Fruit fly (Drosophila melanogaster): ENCODE measurements around the gene ppk.
A peak's percentile ranks its signal among the peaks of the same experiment; 100 is the strongest.

The ppk gene

dm6 chr2L:14381072-14381471, at the start of gene ppk:
TSS of gene ppk (minus strand) at chr2L:14381172.
- TF ChIP-seq pdm3 (GFP tag; optimal IDR thresholded peaks at IDR 0.05) (no peak), CG16779 (tag; optimal IDR thresholded peaks at IDR 0.05) (no peak), CG8319 (GFP tag; optimal IDR thresholded peaks at IDR 0.05) (no peak), dac (GFP tag; optimal IDR thresholded peaks at IDR 0.05) (no peak), Smox (GFP tag; optimal IDR thresholded peaks at IDR 0.05) (no peak), Eip93F (GFP tag; optimal IDR thresholded peaks at IDR 0.05) (no peak), acj6 (GFP tag; optimal IDR thresholded peaks at IDR 0.05) (no peak), ss (GFP tag; optimal IDR thresholded peaks at IDR 0.05) (no peak), CG10631 (GFP tag; optimal IDR thresholded peaks at IDR 0.05) (no peak), achi (GFP tag; optimal IDR thresholded peaks at IDR 0.05) (no peak), CG34406 (GFP tag; optimal IDR thresholded peaks at IDR 0.05) (no peak), CG6792 (GFP tag; optimal IDR thresholded peaks at IDR 0.05) (no peak), CG11294 (GFP tag; IDR thresholded peaks at IDR 0.05) (no peak), vri (GFP tag; optimal IDR thresholded peaks at IDR 0.05) (no peak)

- TF ChIP-seq fkh (GFP tag; optimal IDR thresholded peaks at IDR 0.05) (peak; percentile 35), CG6163 (GFP tag; IDR thresholded peaks at IDR 0.05) (0 out of 3 replicates have a peak, but pooled peaks have one; percentile 23), spab (GFP tag; optimal IDR thresholded peaks at IDR 0.05) (no peak)
Measured at dm6 chr2L:14430138-14430815, 49.3 kb upstream of the ppk start.

dm6 chr2L:14425089-14425488, 44.1 kb upstream of the ppk start, which contains the start of gene Cpr35B:
TSS of gene Cpr35B (minus strand) at chr2L:14425189.
- TF ChIP-seq CG3032 (tag; optimal IDR thresholded peaks at IDR 0.05) (no peak), CG6854 (GFP tag; optimal IDR thresholded peaks at IDR 0.05) (no peak), fd59A (GFP tag; optimal IDR thresholded peaks at IDR 0.05) (no peak), Eip75B (GFP tag; optimal IDR thresholded peaks at IDR 0.05) (no peak), dsx (GFP tag; optimal IDR thresholded peaks at IDR 0.05; ENCODE audit: poor library complexity, severe bottlenecking) (no peak), CG7368 (GFP tag; optimal IDR thresholded peaks at IDR 0.05) (no peak), acj6 (GFP tag; optimal IDR thresholded peaks at IDR 0.05) (no peak), Lpt (GFP tag; optimal IDR thresholded peaks at IDR 0.05) (no peak)

- TF ChIP-seq Sox14 (GFP tag; optimal IDR thresholded peaks at IDR 0.05) = no peak
- peak; percentile 22 for TF ChIP-seq svp (GFP tag)
- TF ChIP-seq fd85E (GFP tag; optimal IDR thresholded peaks at IDR 0.05) = no peak
- TF ChIP-seq CG6792 (GFP tag; optimal IDR thresholded peaks at IDR 0.05) = no peak
- TF ChIP-seq CG8119 (GFP tag; IDR thresholded peaks at IDR 0.05) = no peak
- no peak for TF ChIP-seq Hr39 (GFP tag; optimal IDR thresholded peaks at IDR 0.05)
- TF ChIP-seq Eip78C (GFP tag) = peak; percentile 56
- no peak for TF ChIP-seq CG10669 (GFP tag; optimal IDR thresholded peaks at IDR 0.05)
- no peak for TF ChIP-seq CG3032 (tag; optimal IDR thresholded peaks at IDR 0.05)
- no peak for TF ChIP-seq CG31627 (GFP tag; optimal IDR thresholded peaks at IDR 0.05)
- TF ChIP-seq Smox (GFP tag; optimal IDR thresholded peaks at IDR 0.05) = no peak
- no peak for TF ChIP-seq spab (GFP tag; optimal IDR thresholded peaks at IDR 0.05)
- TF ChIP-seq vri (GFP tag; optimal IDR thresholded peaks at IDR 0.05) = no peak
Measured at dm6 chr2L:14422029-14422831, 41.3 kb upstream of the ppk start.

dm6 chr2L:14417231-14417630, 36.3 kb upstream of the ppk start, which contains the start of gene Pburs:
TSS of gene Pburs (minus strand) at chr2L:14417331.
- no peak for TF ChIP-seq svp (GFP tag)
